Worm (Caenorhabditis elegans) whole organism, young adult: Measurements from ENCODE around the gene Y82E9BL.6.

Experiments
- B0336.3 ChIP-seq: fragments of 200-800 bp; sonication (Bioruptor generic); IDR thresholded peaks from 2 replicates; pipeline ENCODE4 v1.3.6; 2022; ENCODE audit warnings: missing genetic modification characterization, missing compliant biosample characterization
- D2030.7 ChIP-seq: fragments of 200-800 bp; sonication (Bioruptor generic); IDR thresholded peaks from 2 replicates; pipeline ENCODE4 v1.3.6; 2022; ENCODE audit warnings: missing genetic modification reagents, missing genetic modification characterization, missing compliant biosample characterization
- F10E7.11 ChIP-seq: sonication (generic microtip); optimal IDR thresholded peaks from 2 replicates; lab custom pipeline; 2017; ENCODE audit warnings: mild to moderate bottlenecking, missing genetic modification characterization, moderate library complexity, missing compliant biosample characterization
- F33H1.4 ChIP-seq: fragments of 200-800 bp; sonication (Bioruptor generic); IDR thresholded peaks from 2 replicates; pipeline ENCODE4 v1.3.6; 2022; ENCODE audit warnings: missing genetic modification reagents, missing genetic modification characterization, missing compliant biosample characterization
- T07F8.4 ChIP-seq: sonication (generic microtip); optimal IDR thresholded peaks from 2 replicates; lab custom pipeline; 2016; ENCODE audit warnings: mild to moderate bottlenecking, missing genetic modification characterization, moderate library complexity, missing compliant biosample characterization
- T26A5.8 ChIP-seq: sonication (generic microtip); optimal IDR thresholded peaks from 2 replicates; lab custom pipeline; 2016; ENCODE audit warnings: missing genetic modification characterization, missing compliant biosample characterization
- Y53F4B.3 ChIP-seq: fragments of 200-800 bp; sonication (Bioruptor generic); IDR thresholded peaks from 2 replicates; pipeline ENCODE4 v1.3.6; 2022; ENCODE audit warnings: missing genetic modification reagents, missing genetic modification characterization, missing compliant biosample characterization
- Y56A3A.18 ChIP-seq: fragments of 200-800 bp; sonication (Bioruptor generic); IDR thresholded peaks from 2 replicates; pipeline ENCODE4 v1.3.6; 2022; ENCODE audit warnings: missing genetic modification reagents, missing genetic modification characterization, missing compliant biosample characterization
- Y67H2A.10 ChIP-seq: fragments of 200-800 bp; sonication (Bioruptor generic); conservative IDR thresholded peaks from 2 replicates; pipeline ENCODE4 v1.3.6; 2022; ENCODE audit warnings: missing genetic modification reagents, missing genetic modification characterization, missing compliant biosample characterization
- Y79H2A.3 ChIP-seq: fragments of 200-800 bp; sonication (Bioruptor generic); conservative IDR thresholded peaks from 2 replicates; pipeline ENCODE4 v1.3.6; 2022; ENCODE audit warnings: missing genetic modification reagents, missing genetic modification characterization, missing compliant biosample characterization
- Y95B8A.8 ChIP-seq: fragments of 200-800 bp; sonication (Bioruptor generic); IDR thresholded peaks from 2 replicates; pipeline ENCODE4 v1.3.6; 2022; ENCODE audit warnings: missing genetic modification reagents, missing genetic modification characterization, missing compliant biosample characterization
- ama-1 ChIP-seq, 3 experiments: fragments of 150-350 bp in 1 of 3; sonication (generic microtip) in 2 of 3; optimal IDR thresholded peaks; 2 replicates each; lab custom pipeline; 2014 to 2018; ENCODE audit warnings: missing biosample characterization in 2 of 3, missing genetic modification characterization in 2 of 3, missing genetic modification reagents in 2 of 3
- cebp-1 ChIP-seq, 2 experiments: fragments of 200-800 bp in 1 of 2; sonication (Bioruptor generic) in 1 of 2; sonication (generic microtip) in 1 of 2; IDR thresholded peaks in 1 of 2; optimal IDR thresholded peaks in 1 of 2; 2 replicates each; pipeline versions ENCODE4 v1.3.6 to Lab custom; 2017 to 2022; ENCODE audit warnings: missing compliant biosample characterization in 2 of 2, missing genetic modification characterization in 2 of 2, mild to moderate bottlenecking in 1 of 2, missing genetic modification reagents in 1 of 2, moderate library complexity in 1 of 2
- ceh-100 ChIP-seq: fragments of 200-800 bp; sonication (Bioruptor generic); IDR thresholded peaks from 2 replicates; pipeline ENCODE4 v1.3.6; 2022; ENCODE audit warnings: missing genetic modification reagents, missing genetic modification characterization, missing compliant biosample characterization
- ceh-27 ChIP-seq: fragments of 200-800 bp; sonication (Bioruptor generic); optimal IDR thresholded peaks from 2 replicates; lab custom pipeline; 2018; ENCODE audit warnings: mild to moderate bottlenecking, missing genetic modification characterization, moderate library complexity, missing compliant biosample characterization
- ceh-91 ChIP-seq: fragments of 200-800 bp; sonication (Bioruptor generic); IDR thresholded peaks from 2 replicates; pipeline ENCODE4 v1.3.6; 2022; ENCODE audit warnings: missing genetic modification reagents, missing genetic modification characterization, missing compliant biosample characterization
- egl-18 ChIP-seq: fragments of 200-800 bp; sonication (Bioruptor generic); IDR thresholded peaks from 2 replicates; pipeline ENCODE4 v1.3.6; 2022; ENCODE audit warnings: missing genetic modification reagents, missing genetic modification characterization, missing compliant biosample characterization
- egrh-3 ChIP-seq: fragments of 200-800 bp; sonication (Bioruptor generic); IDR thresholded peaks from 2 replicates; pipeline ENCODE4 v1.3.6; 2022; ENCODE audit warnings: missing genetic modification reagents, missing genetic modification characterization, missing compliant biosample characterization
- ets-4 ChIP-seq: fragments of 200-800 bp; sonication (Bioruptor generic); optimal IDR thresholded peaks from 2 replicates; lab custom pipeline; 2018; ENCODE audit warnings: mild to moderate bottlenecking, missing genetic modification characterization, missing compliant biosample characterization
- let-526 ChIP-seq: fragments of 200-800 bp; sonication (Bioruptor generic); IDR thresholded peaks from 2 replicates; pipeline ENCODE4 v1.3.6; 2022; ENCODE audit warnings: missing genetic modification reagents, missing genetic modification characterization, missing compliant biosample characterization
- let-607 ChIP-seq, 2 experiments: fragments of 200-800 bp in 1 of 2; sonication (Bioruptor generic) in 1 of 2; sonication (generic microtip) in 1 of 2; optimal IDR thresholded peaks; 2 replicates each; lab custom pipeline; 2016 to 2018; ENCODE audit warnings: mild to moderate bottlenecking in 2 of 2, missing compliant biosample characterization in 2 of 2, missing genetic modification characterization in 2 of 2, moderate library complexity in 2 of 2, missing genotype in 1 of 2
- lsy-27 ChIP-seq: sonication (generic microtip); optimal IDR thresholded peaks from 2 replicates; lab custom pipeline; 2017; ENCODE audit warnings: missing genetic modification characterization, mild to moderate bottlenecking, missing compliant biosample characterization, antibody characterized with exemption, missing genotype, borderline replicate concordance; ENCODE audit not compliant: insufficient read depth
- mel-28 ChIP-seq: sonication (generic microtip); optimal IDR thresholded peaks from 2 replicates; lab custom pipeline; 2016; ENCODE audit warnings: borderline replicate concordance, mild to moderate bottlenecking, missing genetic modification characterization, missing compliant biosample characterization
- nfyb-1 ChIP-seq: fragments of 200-800 bp; sonication (Bioruptor generic); IDR thresholded peaks from 2 replicates; pipeline ENCODE4 v1.3.6; 2022; ENCODE audit warnings: missing genetic modification reagents, missing genetic modification characterization, missing compliant biosample characterization
- nhr-80 ChIP-seq: sonication (generic microtip); optimal IDR thresholded peaks from 2 replicates; lab custom pipeline; 2016; ENCODE audit warnings: missing genetic modification characterization, missing compliant biosample characterization
- nhr-90 ChIP-seq: sonication (generic microtip); optimal IDR thresholded peaks from 2 replicates; lab custom pipeline; 2016; ENCODE audit warnings: missing genotype, mild to moderate bottlenecking, missing genetic modification characterization, missing compliant biosample characterization
- rcor-1 ChIP-seq: fragments of 200-800 bp; sonication (Bioruptor generic); IDR thresholded peaks from 2 replicates; pipeline ENCODE4 v1.3.6; 2022; ENCODE audit warnings: missing genetic modification reagents, missing genetic modification characterization, missing compliant biosample characterization
- repo-1 ChIP-seq: sonication (generic microtip); optimal IDR thresholded peaks from 2 replicates; lab custom pipeline; 2017; ENCODE audit warnings: mild to moderate bottlenecking, missing genetic modification characterization, missing compliant biosample characterization
- sdz-38 ChIP-seq: sonication (generic microtip); optimal IDR thresholded peaks from 2 replicates; lab custom pipeline; 2016; ENCODE audit warnings: missing genotype, missing genetic modification characterization, missing compliant biosample characterization
- snpc-1.1 ChIP-seq: sonication (generic microtip); optimal IDR thresholded peaks from 2 replicates; lab custom pipeline; 2017; ENCODE audit warnings: missing genetic modification characterization, mild to moderate bottlenecking, missing compliant biosample characterization, antibody characterized with exemption, moderate library complexity, missing genotype, missing genetic modification reagents; ENCODE audit not compliant: insufficient read depth
- tbx-9 ChIP-seq: sonication (generic microtip); optimal IDR thresholded peaks from 2 replicates; lab custom pipeline; 2016; ENCODE audit warnings: borderline replicate concordance, missing genetic modification characterization, inconsistent platforms, missing compliant biosample characterization
- unc-62 ChIP-seq: fragments of 150-350 bp; optimal IDR thresholded peaks from 2 replicates; lab custom pipeline; 2014; ENCODE audit warnings: missing biosample characterization, missing genetic modification reagents, missing genetic modification characterization
- zim-3 ChIP-seq: sonication (generic microtip); optimal IDR thresholded peaks from 2 replicates; lab custom pipeline; 2017; ENCODE audit warnings: mild to moderate bottlenecking, missing genetic modification characterization, moderate library complexity, missing compliant biosample characterization
- ztf-18 ChIP-seq: sonication (generic microtip); optimal IDR thresholded peaks from 2 replicates; lab custom pipeline; 2016; ENCODE audit warnings: missing genotype, mild to moderate bottlenecking, missing genetic modification characterization, missing compliant biosample characterization
- ztf-6 ChIP-seq: fragments of 200-800 bp; sonication (Bioruptor generic); IDR thresholded peaks from 2 replicates; pipeline ENCODE4 v1.3.6; 2022; ENCODE audit warnings: missing genetic modification reagents, missing genetic modification characterization, missing compliant biosample characterization

The Y82E9BL.6 gene

ce11 chrIII:1342919-1343419 is 2.6 kb downstream of the Y82E9BL.6 start, which contains the start of gene fbxa-27:
Gene fbxa-27 (plus strand): TSS chrIII:1342969.
- TF ChIP-seq mel-28 (tag; lab: Kevin White, UChicago) (no peak), T26A5.8 (tag; lab: Kevin White, UChicago) (no peak), Y79H2A.3 (GFP tag; lab: Robert Waterston, UW) (no peak), tbx-9 (tag; lab: Kevin White, UChicago) (no peak), ama-1 (optimal IDR thresholded peaks at IDR 0.05; lab: Kevin White, UChicago) (no peak), ama-1 (GFP tag; optimal IDR thresholded peaks at IDR 0.05; lab: Kevin White, UChicago) (no peak), zim-3 (tag; lab: Kevin White, UChicago) (no peak), ztf-18 (no peak), T07F8.4 (tag; lab: Kevin White, UChicago) (no peak), ets-4 (no peak), nfyb-1 (GFP tag; lab: Robert Waterston, UW) (no peak), ceh-27 (GFP tag; lab: Kevin White, UChicago) (no peak), ceh-91 (GFP tag; lab: Robert Waterston, UW) (no peak), ztf-6 (no peak), lsy-27 (tag; lab: Kevin White, UChicago) (no peak)

ce11 chrIII:1342488-1342887 is 3.1 kb downstream of the Y82E9BL.6 start, which contains the start of gene fbxa-26:
Gene fbxa-26 (minus strand): TSS chrIII:1342522.
- TF ChIP-seq nhr-90 (tag; lab: Kevin White, UChicago) (no peak), let-607 (tag; optimal IDR thresholded peaks at IDR 0.05; lab: Kevin White, UChicago) (no peak), rcor-1 (GFP tag; lab: Robert Waterston, UW) (no peak), unc-62 (GFP tag; lab: Kevin White, UChicago) (peak; percentile 0), nhr-80 (tag; lab: Kevin White, UChicago) (peak; percentile 55), cebp-1 (GFP tag; IDR thresholded peaks at IDR 0.05; lab: Robert Waterston, UW) (peak; percentile 55; the same call in 1 of the 2 replicates), cebp-1 (tag; optimal IDR thresholded peaks at IDR 0.05; lab: Kevin White, UChicago) (peak; percentile 70)

- TF ChIP-seq let-526 (GFP tag; lab: Robert Waterston, UW), result no peak
- TF ChIP-seq Y95B8A.8, result no peak
- TF ChIP-seq snpc-1.1 (tag; lab: Kevin White, UChicago), result no peak
- TF ChIP-seq F33H1.4, result no peak
- no peak for TF ChIP-seq sdz-38 (tag; lab: Kevin White, UChicago)
- TF ChIP-seq Y53F4B.3 (GFP tag; lab: Robert Waterston, UW), result no peak
- TF ChIP-seq ztf-6, result no peak
- TF ChIP-seq ceh-91 (GFP tag; lab: Robert Waterston, UW), result no peak
- no peak for TF ChIP-seq F10E7.11 (tag; lab: Kevin White, UChicago)
- TF ChIP-seq Y67H2A.10 (GFP tag; lab: Robert Waterston, UW), result no peak
- no peak for TF ChIP-seq ceh-27 (GFP tag; lab: Kevin White, UChicago)
- TF ChIP-seq repo-1 (tag; lab: Kevin White, UChicago), result no peak
- TF ChIP-seq egl-18 (GFP tag; lab: Robert Waterston, UW), result no peak
- TF ChIP-seq Y56A3A.18 (GFP tag; lab: Robert Waterston, UW), result no peak
- no peak for TF ChIP-seq nhr-80 (tag; lab: Kevin White, UChicago)
- TF ChIP-seq egrh-3 (GFP tag; lab: Robert Waterston, UW), result no peak
- no peak for TF ChIP-seq ceh-100
- no peak for TF ChIP-seq D2030.7
- no peak for TF ChIP-seq B0336.3 (GFP tag; lab: Robert Waterston, UW)
- TF ChIP-seq, all 124 proteins: peak for 0
Observed at ce11 chrIII:1340240-1340639, 5.4 kb downstream of the Y82E9BL.6 start, which contains the start of gene fbxa-5. Gene fbxa-5 (minus strand): TSS chrIII:1340340.
